Worm (Caenorhabditis elegans): ENCODE results near the gene nlp-33.

- TF ChIP-seq ceh-100 (GFP tag; IDR thresholded peaks at IDR 0.05) = no peak
- no peak for TF ChIP-seq lin-35 (GFP tag; optimal IDR thresholded peaks at IDR 0.05)
Measured at ce11 chrV:11155553-11155952, 8.4 kb downstream of the nlp-33 start, which contains the start of gene srg-38.

All from whole organism, young adult.